Comparison of ENCODE assay signal across 2 fruit fly cellular contexts in the genomic region with DNA sequence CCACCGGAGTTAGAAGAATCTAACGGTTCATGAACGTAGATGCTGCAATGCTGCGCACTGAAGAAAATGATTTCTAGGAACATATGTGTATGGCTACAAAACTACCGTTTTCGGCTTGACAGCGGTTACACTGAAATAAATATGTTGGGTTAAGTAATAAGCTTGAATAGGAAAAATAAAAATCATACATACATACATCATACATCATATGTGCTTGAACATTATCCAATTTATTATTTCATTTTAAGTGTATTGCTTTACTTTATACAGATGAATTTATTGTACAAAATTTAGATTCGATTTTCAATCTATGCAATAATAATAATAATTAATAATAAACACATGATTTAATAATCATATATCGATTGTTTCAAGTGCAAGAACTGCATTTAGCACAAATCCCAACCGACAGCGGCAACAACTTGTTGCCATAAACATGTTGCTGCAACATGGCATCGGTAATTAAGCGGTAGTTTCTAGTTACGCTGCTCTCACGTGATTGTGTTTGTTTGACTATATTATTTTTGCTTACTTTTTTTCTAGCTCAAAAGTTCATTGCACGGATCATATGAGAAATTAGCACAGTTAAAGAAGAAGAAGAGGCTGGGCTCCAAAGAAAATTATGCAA.
TF ChIP-seq lines count a peak whose summit lies in the region.

No protein-coding gene starts in this region.

TF ChIP-seq in whole organism, embryonic, 481 proteins besides CTCF, POLR2A, EP300 and RAD21 (continued from another document and continues in another):
- no peak for TF ChIP-seq CG10147 (GFP tag; optimal IDR thresholded peaks at IDR 0.05; lab: Kevin White, UChicago)
- TF ChIP-seq fu2 (GFP tag; optimal IDR thresholded peaks at IDR 0.05; lab: Kevin White, UChicago): no peak
- TF ChIP-seq CG11723 (GFP tag; optimal IDR thresholded peaks at IDR 0.05; lab: Kevin White, UChicago): no peak
- no peak for TF ChIP-seq CG3281 (GFP tag; optimal IDR thresholded peaks at IDR 0.05; lab: Kevin White, UChicago)
- TF ChIP-seq crol (GFP tag; IDR thresholded peaks at IDR 0.05; lab: Robert Waterston, UW): no peak
- no peak for TF ChIP-seq CG5953 (GFP tag; IDR thresholded peaks at IDR 0.05; lab: Robert Waterston, UW)
- no peak for TF ChIP-seq Myb (GFP tag; optimal IDR thresholded peaks at IDR 0.05; lab: Kevin White, UChicago)
- TF ChIP-seq CG8359 (GFP tag; optimal IDR thresholded peaks at IDR 0.05; lab: Kevin White, UChicago; ENCODE audit: borderline replicate concordance): no peak
- TF ChIP-seq toy (GFP tag; IDR thresholded peaks at IDR 0.05; lab: Robert Waterston, UW): no peak
- peak; percentile 55 for TF ChIP-seq PHDP (tag; optimal IDR thresholded peaks at IDR 0.05; lab: Kevin White, UChicago)
- TF ChIP-seq Xbp1 (GFP tag; optimal IDR thresholded peaks at IDR 0.05; lab: Kevin White, UChicago): peak; percentile 30
- TF ChIP-seq croc (GFP tag; conservative IDR thresholded peaks at IDR 0.05; lab: Robert Waterston, UW): peak; percentile 16; the same call in 1 of the 3 replicates
- TF ChIP-seq prd (optimal IDR thresholded peaks at IDR 0.05; lab: Kevin White, UChicago): no peak
- TF ChIP-seq prd (GFP tag; IDR thresholded peaks at IDR 0.05; lab: Robert Waterston, UW): no peak
- no peak for TF ChIP-seq CG2116 (GFP tag; optimal IDR thresholded peaks at IDR 0.05; lab: Kevin White, UChicago)
- no peak for TF ChIP-seq Dip2 (GFP tag; IDR thresholded peaks at IDR 0.05; lab: Robert Waterston, UW)
- no peak for TF ChIP-seq Sin3A (optimal IDR thresholded peaks at IDR 0.05; lab: Kevin White, UChicago)
- no peak for TF ChIP-seq CG14965 (GFP tag; optimal IDR thresholded peaks at IDR 0.05; lab: Kevin White, UChicago; ENCODE audit: borderline replicate concordance)
- TF ChIP-seq CG14441 (GFP tag; IDR thresholded peaks at IDR 0.05; lab: Robert Waterston, UW): no peak
- TF ChIP-seq CG2202 (tag; optimal IDR thresholded peaks at IDR 0.05; lab: Kevin White, UChicago): peak; percentile 26
- TF ChIP-seq lola (GFP tag; optimal IDR thresholded peaks at IDR 0.05; lab: Kevin White, UChicago): peak in 1 of 3 experiments; percentile 82
- TF ChIP-seq CG10274 (GFP tag; optimal IDR thresholded peaks at IDR 0.05; lab: Kevin White, UChicago): no peak
- no peak for TF ChIP-seq pum (GFP tag; optimal IDR thresholded peaks at IDR 0.05; lab: Kevin White, UChicago)
- no peak for TF ChIP-seq CG17802 (tag; optimal IDR thresholded peaks at IDR 0.05; lab: Kevin White, UChicago)
- TF ChIP-seq CG9609 (GFP tag; optimal IDR thresholded peaks at IDR 0.05; lab: Kevin White, UChicago): no peak
- TF ChIP-seq CG3407 (GFP tag; optimal IDR thresholded peaks at IDR 0.05; lab: Kevin White, UChicago): no peak
- no peak for TF ChIP-seq salm (tag; optimal IDR thresholded peaks at IDR 0.05; lab: Kevin White, UChicago)
- TF ChIP-seq YL-1 (GFP tag; optimal IDR thresholded peaks at IDR 0.05; lab: Kevin White, UChicago): no peak
- no peak for TF ChIP-seq maf-S (GFP tag; optimal IDR thresholded peaks at IDR 0.05; lab: Kevin White, UChicago)
- TF ChIP-seq CG12155 (GFP tag; optimal IDR thresholded peaks at IDR 0.05; lab: Kevin White, UChicago): no peak
- TF ChIP-seq Dp (GFP tag; optimal IDR thresholded peaks at IDR 0.05; lab: Kevin White, UChicago): no peak
- TF ChIP-seq Hsf (GFP tag; optimal IDR thresholded peaks at IDR 0.05; lab: Kevin White, UChicago): no peak
- TF ChIP-seq caup (GFP tag; optimal IDR thresholded peaks at IDR 0.05; lab: Kevin White, UChicago; ENCODE audit: severe bottlenecking): no peak
- no peak for TF ChIP-seq NC2α (GFP tag; optimal IDR thresholded peaks at IDR 0.05; lab: Kevin White, UChicago)
- TF ChIP-seq CG8388 (GFP tag; optimal IDR thresholded peaks at IDR 0.05; lab: Kevin White, UChicago): peak; percentile 39
- TF ChIP-seq D19B (GFP tag; optimal IDR thresholded peaks at IDR 0.05; lab: Kevin White, UChicago): no peak
- no peak for TF ChIP-seq Hmr (GFP tag; optimal IDR thresholded peaks at IDR 0.05; lab: Kevin White, UChicago)
- TF ChIP-seq zfh2 (GFP tag; optimal IDR thresholded peaks at IDR 0.05; lab: Kevin White, UChicago): no peak
- TF ChIP-seq sisA (GFP tag; IDR thresholded peaks at IDR 0.05; lab: Robert Waterston, UW): no peak
- TF ChIP-seq oc (tag; optimal IDR thresholded peaks at IDR 0.05; lab: Kevin White, UChicago): no peak
- peak; percentile 25 for TF ChIP-seq CG33557 (GFP tag; optimal IDR thresholded peaks at IDR 0.05; lab: Kevin White, UChicago)
- no peak for TF ChIP-seq cas (GFP tag; IDR thresholded peaks at IDR 0.05; lab: Robert Waterston, UW)
- peak; percentile 76 for TF ChIP-seq CG2712 (tag; optimal IDR thresholded peaks at IDR 0.05; lab: Kevin White, UChicago)
- TF ChIP-seq CG34422 (GFP tag; IDR thresholded peaks at IDR 0.05; lab: Robert Waterston, UW): no peak
- no peak for TF ChIP-seq CG10209 (GFP tag; optimal IDR thresholded peaks at IDR 0.05; lab: Kevin White, UChicago)
- peak; percentile 77 for TF ChIP-seq CG10979 (tag; optimal IDR thresholded peaks at IDR 0.05; lab: Kevin White, UChicago)
- no peak for TF ChIP-seq MBD-R2 (GFP tag; IDR thresholded peaks at IDR 0.05; lab: Robert Waterston, UW)
- TF ChIP-seq gsb (GFP tag; IDR thresholded peaks at IDR 0.05; lab: Robert Waterston, UW): no peak
- TF ChIP-seq CG7271 (tag; optimal IDR thresholded peaks at IDR 0.05; lab: Kevin White, UChicago): no peak
- TF ChIP-seq CG7987 (GFP tag; optimal IDR thresholded peaks at IDR 0.05; lab: Kevin White, UChicago): no peak
- no peak for TF ChIP-seq CG30431 (GFP tag; optimal IDR thresholded peaks at IDR 0.05; lab: Kevin White, UChicago)
- peak; percentile 48 for TF ChIP-seq CG17829 (tag; optimal IDR thresholded peaks at IDR 0.05; lab: Kevin White, UChicago)
- no peak for TF ChIP-seq sna (GFP tag; IDR thresholded peaks at IDR 0.05; lab: Robert Waterston, UW; ENCODE audit: partially characterized antibody)
- no peak for TF ChIP-seq gfzf (GFP tag; optimal IDR thresholded peaks at IDR 0.05; lab: Kevin White, UChicago)
- no peak for TF ChIP-seq CG9817 (tag; optimal IDR thresholded peaks at IDR 0.05; lab: Kevin White, UChicago)
- no peak for TF ChIP-seq sc (optimal IDR thresholded peaks at IDR 0.05; lab: Kevin White, UChicago)
- peak; percentile 33 for TF ChIP-seq sc (GFP tag; optimal IDR thresholded peaks at IDR 0.05; lab: Kevin White, UChicago)
- no peak for TF ChIP-seq lov (optimal IDR thresholded peaks at IDR 0.05; lab: Kevin White, UChicago)
- no peak for TF ChIP-seq lov (GFP tag; IDR thresholded peaks at IDR 0.05; lab: Robert Waterston, UW)
- no peak for TF ChIP-seq abd-A (tag; optimal IDR thresholded peaks at IDR 0.05; lab: Kevin White, UChicago)
- TF ChIP-seq shn (GFP tag; optimal IDR thresholded peaks at IDR 0.05; lab: Kevin White, UChicago): no peak
- peak; percentile 45 for TF ChIP-seq CG10267 (tag; optimal IDR thresholded peaks at IDR 0.05; lab: Kevin White, UChicago)
- no peak for TF ChIP-seq ato (GFP tag; IDR thresholded peaks at IDR 0.05; lab: Robert Waterston, UW; ENCODE audit: partially characterized antibody)
- TF ChIP-seq sens (GFP tag; lab: Kevin White, UChicago): peak; percentile 76
- TF ChIP-seq Elba2 (GFP tag; optimal IDR thresholded peaks at IDR 0.05; lab: Kevin White, UChicago): no peak

TF ChIP-seq in whole organism, prepupa, 60 proteins besides CTCF, POLR2A, EP300 and RAD21 (continued from another document):
- TF ChIP-seq CG9139 (GFP tag; optimal IDR thresholded peaks at IDR 0.05; lab: Kevin White, UChicago) (no peak), net (GFP tag; optimal IDR thresholded peaks at IDR 0.05; lab: Kevin White, UChicago) (peak; percentile 64), CG3919 (GFP tag; optimal IDR thresholded peaks at IDR 0.05; lab: Kevin White, UChicago) (peak; percentile 70), CG1621 (tag; optimal IDR thresholded peaks at IDR 0.05; lab: Kevin White, UChicago) (no peak), pdm3 (GFP tag; optimal IDR thresholded peaks at IDR 0.05; lab: Kevin White, UChicago) (peak; percentile 42), fkh (GFP tag; optimal IDR thresholded peaks at IDR 0.05; lab: Kevin White, UChicago) (no peak), Hr38 (GFP tag; optimal IDR thresholded peaks at IDR 0.05; lab: Kevin White, UChicago) (no peak), Blimp-1 (GFP tag; optimal IDR thresholded peaks at IDR 0.05; lab: Kevin White, UChicago) (no peak), CG6792 (GFP tag; optimal IDR thresholded peaks at IDR 0.05; lab: Kevin White, UChicago) (peak; percentile 36), CG7368 (GFP tag; optimal IDR thresholded peaks at IDR 0.05; lab: Kevin White, UChicago) (peak; percentile 37), Hr4 (GFP tag; optimal IDR thresholded peaks at IDR 0.05; lab: Kevin White, UChicago) (peak; percentile 7), Lpt (GFP tag; optimal IDR thresholded peaks at IDR 0.05; lab: Kevin White, UChicago) (peak; percentile 30), eg (GFP tag; IDR thresholded peaks at IDR 0.05; lab: Robert Waterston, UW) (peak; percentile 57; the same call in 2 of the 3 replicates), dac (GFP tag; optimal IDR thresholded peaks at IDR 0.05; lab: Kevin White, UChicago) (no peak), achi (GFP tag; optimal IDR thresholded peaks at IDR 0.05; lab: Kevin White, UChicago) (peak; percentile 71), lz (GFP tag; optimal IDR thresholded peaks at IDR 0.05; lab: Kevin White, UChicago) (no peak), Smox (GFP tag; optimal IDR thresholded peaks at IDR 0.05; lab: Kevin White, UChicago) (peak; percentile 45), Ets96B (tag; optimal IDR thresholded peaks at IDR 0.05; lab: Kevin White, UChicago) (peak; percentile 57), CG11902 (GFP tag; optimal IDR thresholded peaks at IDR 0.05; lab: Kevin White, UChicago) (no peak), spab (GFP tag; optimal IDR thresholded peaks at IDR 0.05; lab: Kevin White, UChicago) (peak; percentile 18), CG8119 (GFP tag; IDR thresholded peaks at IDR 0.05; lab: Robert Waterston, UW) (peak; percentile 81), CG3032 (tag; optimal IDR thresholded peaks at IDR 0.05; lab: Kevin White, UChicago) (peak; percentile 43), CG8319 (GFP tag; optimal IDR thresholded peaks at IDR 0.05; lab: Kevin White, UChicago) (no peak), CG10631 (GFP tag; optimal IDR thresholded peaks at IDR 0.05; lab: Kevin White, UChicago) (peak; percentile 64), Eip93F (GFP tag; optimal IDR thresholded peaks at IDR 0.05; lab: Kevin White, UChicago) (no peak), Eip78C (GFP tag; lab: Kevin White, UChicago) (peak; percentile 87), CG32006 (GFP tag; optimal IDR thresholded peaks at IDR 0.05; lab: Kevin White, UChicago) (peak; percentile 85), CG8632 (GFP tag; optimal IDR thresholded peaks at IDR 0.05; lab: Kevin White, UChicago) (no peak), vri (GFP tag; optimal IDR thresholded peaks at IDR 0.05; lab: Kevin White, UChicago) (no peak), CG31627 (GFP tag; optimal IDR thresholded peaks at IDR 0.05; lab: Kevin White, UChicago) (no peak), Met (GFP tag; optimal IDR thresholded peaks at IDR 0.05; lab: Kevin White, UChicago) (peak; percentile 57), CG11294 (GFP tag; IDR thresholded peaks at IDR 0.05; lab: Robert Waterston, UW) (no peak), CG11762 (GFP tag; optimal IDR thresholded peaks at IDR 0.05; lab: Kevin White, UChicago; ENCODE audit: insufficient read depth) (peak; percentile 34), dsx (GFP tag; optimal IDR thresholded peaks at IDR 0.05; lab: Kevin White, UChicago; ENCODE audit: poor library complexity, severe bottlenecking) (no peak), CG16779 (tag; optimal IDR thresholded peaks at IDR 0.05; lab: Kevin White, UChicago) (peak; percentile 26), salr (GFP tag; optimal IDR thresholded peaks at IDR 0.05; lab: Kevin White, UChicago) (peak in 1 of 2 experiments; percentile 78), Eip75B (GFP tag; optimal IDR thresholded peaks at IDR 0.05; lab: Kevin White, UChicago) (no peak), CG6808 (GFP tag; optimal IDR thresholded peaks at IDR 0.05; lab: Kevin White, UChicago) (no peak)
